Fruit fly (Drosophila melanogaster) Kc167 (cell line): ENCODE data around the gene CG13042.

Experiments used
- Myc ChIP-seq: fragments of >200 bp; optimal IDR thresholded peaks from 2 replicates; lab custom pipeline; 2017; ENCODE audit warnings: missing external identifiers
- Sin3A ChIP-seq: fragments of >200 bp; optimal IDR thresholded peaks from 2 replicates; lab custom pipeline; 2018; ENCODE audit warnings: missing external identifiers
- h ChIP-seq: fragments of >200 bp; optimal IDR thresholded peaks from 3 replicates; lab custom pipeline; 2018; ENCODE audit warnings: missing external identifiers
- insv ChIP-seq: fragments of >200 bp; optimal IDR thresholded peaks from 3 replicates; lab custom pipeline; 2018; ENCODE audit warnings: missing external identifiers
- psq ChIP-seq: fragments of >200 bp; optimal IDR thresholded peaks from 2 replicates; lab custom pipeline; 2017; ENCODE audit warnings: missing external identifiers
- ttk ChIP-seq: sonication (Bioruptor generic); optimal IDR thresholded peaks from 2 replicates; lab custom pipeline; 2017; ENCODE audit warnings: missing external identifiers

The CG13042 gene

dm6 chr3L:16317724-16318123 is 9.4 kb upstream of the CG13042 start, which contains the start of gene Nplp3:
Gene Nplp3 (plus strand): TSS chr3L:16318024.
- no peak for TF ChIP-seq h (lab: Kevin White, UChicago)
- TF ChIP-seq Sin3A (lab: Kevin White, UChicago) = no peak
- TF ChIP-seq insv (lab: Kevin White, UChicago) = no peak
- no peak for TF ChIP-seq ttk (lab: Kevin White, UChicago)
- no peak for TF ChIP-seq psq (lab: Kevin White, UChicago)
- TF ChIP-seq Myc (lab: Kevin White, UChicago) = no peak

dm6 chr3L:16313985-16314384 is 5.7 kb upstream of the CG13042 start, which contains the start of gene CG13062:
Gene CG13062 (plus strand): TSS chr3L:16314285.
- no peak for TF ChIP-seq ttk (lab: Kevin White, UChicago)
- TF ChIP-seq Sin3A (lab: Kevin White, UChicago) = no peak
- no peak for TF ChIP-seq Myc (lab: Kevin White, UChicago)
- no peak for TF ChIP-seq insv (lab: Kevin White, UChicago)
- TF ChIP-seq h (lab: Kevin White, UChicago) = no peak
- TF ChIP-seq psq (lab: Kevin White, UChicago) = no peak

DNA sequence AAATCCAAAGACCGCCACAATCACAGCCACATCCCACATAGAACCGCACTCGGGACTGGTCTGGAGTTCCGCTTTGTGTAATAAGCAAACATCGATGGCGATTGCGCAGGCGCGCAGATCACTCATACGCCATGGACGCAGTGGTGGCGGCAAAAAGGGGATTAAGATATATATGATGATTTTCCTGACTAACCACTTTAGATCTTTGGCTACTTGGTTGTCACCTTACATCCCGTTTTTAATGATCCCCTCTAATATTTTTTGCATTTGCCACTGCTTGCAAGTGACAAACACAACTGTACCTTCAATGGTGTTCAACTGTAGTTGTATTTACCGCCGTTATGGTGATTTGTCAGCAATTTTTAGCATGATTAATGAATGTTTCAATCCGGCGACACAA is 1.7 kb upstream of the CG13042 start:
- no peak for TF ChIP-seq Myc (lab: Kevin White, UChicago)
- TF ChIP-seq ttk (lab: Kevin White, UChicago) = no peak
- TF ChIP-seq h (lab: Kevin White, UChicago) = no peak
- TF ChIP-seq Sin3A (lab: Kevin White, UChicago) = no peak
- TF ChIP-seq psq (lab: Kevin White, UChicago) = no peak
- TF ChIP-seq insv (lab: Kevin White, UChicago) = no peak

dm6 chr3L:16305820-16306650 is 2.2 kb downstream of the CG13042 start, which contains the start of the genes CG13043 and CG13063:
Gene CG13043 (minus strand): TSS chr3L:16305870.
Gene CG13063 (plus strand): TSS chr3L:16306600.
- TF ChIP-seq Myc (lab: Kevin White, UChicago) (no peak), ttk (lab: Kevin White, UChicago) (no peak)

DNA sequence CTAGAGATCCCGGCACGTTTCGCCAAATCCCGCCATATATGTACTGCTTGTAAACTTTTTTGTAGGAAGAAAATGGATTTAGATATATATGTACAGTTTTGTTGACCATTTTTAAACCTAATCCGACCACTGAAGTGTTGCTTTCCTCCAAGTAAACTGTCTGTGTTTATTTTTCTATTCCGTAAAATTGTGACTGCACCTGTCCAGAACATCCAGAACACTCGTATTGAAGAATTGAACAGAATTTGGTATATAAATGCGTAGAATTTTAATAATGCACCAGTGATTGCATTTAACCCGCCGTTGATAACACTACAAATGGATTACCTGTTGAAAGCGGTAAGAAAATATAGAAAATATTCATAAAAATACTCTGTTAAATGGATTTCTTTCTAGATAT is 4.3 kb downstream of the CG13042 start, which contains the start of gene CG43249:
Gene CG43249 (plus strand): TSS at position 301 of the 400 bp plus-strand sequence.
- TF ChIP-seq h (lab: Kevin White, UChicago) = no peak
- no peak for TF ChIP-seq Sin3A (lab: Kevin White, UChicago)
- TF ChIP-seq insv (lab: Kevin White, UChicago) = no peak
- TF ChIP-seq ttk (lab: Kevin White, UChicago) = no peak
- TF ChIP-seq Myc (lab: Kevin White, UChicago) = no peak
- TF ChIP-seq psq (lab: Kevin White, UChicago) = no peak

DNA sequence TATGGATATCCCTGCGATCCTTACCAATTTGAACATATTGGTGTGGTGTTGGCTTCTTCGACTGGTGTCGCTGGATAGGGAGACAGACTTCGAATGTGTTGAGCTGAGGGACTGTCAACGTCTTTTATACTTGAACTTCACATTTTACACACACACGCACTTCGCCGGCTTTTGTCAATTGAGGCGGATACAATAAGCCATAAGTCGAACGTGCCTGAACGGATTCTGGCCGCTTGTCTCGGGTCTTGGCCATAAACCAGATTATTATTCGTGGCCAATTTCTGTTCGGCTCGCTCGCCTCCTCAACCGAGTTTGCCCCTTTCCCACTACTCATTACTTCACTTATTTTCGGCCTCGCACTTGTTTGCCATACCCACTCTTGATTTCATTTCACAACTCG is 5.2 kb downstream of the CG13042 start, which contains the start of gene CG13044:
Gene CG13044 (minus strand): TSS at position 101 of the 400 bp plus-strand sequence.
- TF ChIP-seq psq (lab: Kevin White, UChicago) = no peak
- no peak for TF ChIP-seq Myc (lab: Kevin White, UChicago)
- TF ChIP-seq ttk (lab: Kevin White, UChicago) = no peak
- TF ChIP-seq h (lab: Kevin White, UChicago) = no peak
- no peak for TF ChIP-seq Sin3A (lab: Kevin White, UChicago)

dm6 chr3L:16301153-16301552 is 7.1 kb downstream of the CG13042 start, which contains the start of gene CG4982:
Gene CG4982 (plus strand): TSS chr3L:16301453.
- TF ChIP-seq Sin3A (lab: Kevin White, UChicago) (no peak), Myc (lab: Kevin White, UChicago) (no peak), insv (lab: Kevin White, UChicago) (no peak), h (lab: Kevin White, UChicago) (no peak), ttk (lab: Kevin White, UChicago) (no peak), psq (lab: Kevin White, UChicago) (no peak)

DNA sequence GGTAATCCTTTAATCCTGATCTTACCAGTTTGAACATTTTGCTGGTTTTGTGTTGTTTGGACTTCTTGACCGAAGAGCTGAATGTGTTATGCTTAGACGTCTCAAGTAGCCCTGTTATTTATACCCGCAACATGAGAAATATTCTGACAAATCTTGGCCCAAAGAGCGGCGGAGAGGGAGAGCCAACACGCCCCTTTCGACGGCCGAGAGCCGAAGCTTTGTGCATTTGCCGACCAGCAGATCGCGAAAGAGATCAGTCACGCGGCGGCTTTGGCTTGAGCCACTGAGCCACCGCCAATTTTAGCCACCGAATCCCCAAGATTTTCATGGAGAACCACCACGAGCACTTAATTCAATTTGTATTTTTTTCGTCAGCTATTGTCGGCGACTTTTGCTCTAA is 12.8 kb downstream of the CG13042 start, which contains the start of gene CG4962:
Gene CG4962 (minus strand): TSS at position 101 of the 400 bp plus-strand sequence.
- TF ChIP-seq ttk (lab: Kevin White, UChicago) (no peak), Sin3A (lab: Kevin White, UChicago) (no peak), h (lab: Kevin White, UChicago) (no peak), psq (lab: Kevin White, UChicago) (no peak), insv (lab: Kevin White, UChicago) (no peak), Myc (lab: Kevin White, UChicago) (no peak)

- TF ChIP-seq psq (lab: Kevin White, UChicago) (no peak), Sin3A (lab: Kevin White, UChicago) (no peak), insv (lab: Kevin White, UChicago) (no peak), Myc (lab: Kevin White, UChicago) (no peak), ttk (lab: Kevin White, UChicago) (no peak), h (lab: Kevin White, UChicago) (no peak)
Measured at dm6 chr3L:16291678-16292077, 16.6 kb downstream of the CG13042 start.

dm6 chr3L:16290850-16291249 is 17.4 kb downstream of the CG13042 start, which contains the start of gene CG13045:
Gene CG13045 (minus strand): TSS chr3L:16290950.
- TF ChIP-seq insv (lab: Kevin White, UChicago) = no peak

DNA sequence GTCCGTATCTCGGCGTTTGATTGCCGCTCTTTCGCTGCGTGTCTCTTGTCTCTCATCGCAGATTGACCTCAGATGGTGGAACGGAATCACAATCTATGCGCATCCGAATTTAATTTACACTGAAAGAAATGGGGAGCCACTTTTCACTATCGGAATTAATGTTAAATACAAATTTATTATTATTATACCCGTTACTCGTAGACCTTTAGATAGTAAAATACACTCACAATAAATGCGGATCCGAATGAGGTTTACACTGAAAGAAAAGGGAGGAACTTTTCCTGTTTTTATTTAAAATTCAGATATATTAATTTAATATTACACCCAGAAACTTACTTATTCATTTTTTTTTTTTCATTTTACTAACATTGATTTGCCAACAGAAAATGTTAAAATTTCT is 19.2 kb downstream of the CG13042 start:
- TF ChIP-seq Myc (lab: Kevin White, UChicago) = no peak
- TF ChIP-seq ttk (lab: Kevin White, UChicago) = no peak
- TF ChIP-seq h (lab: Kevin White, UChicago) = no peak
- TF ChIP-seq psq (lab: Kevin White, UChicago) = no peak
- no peak for TF ChIP-seq Sin3A (lab: Kevin White, UChicago)
- TF ChIP-seq insv (lab: Kevin White, UChicago) = no peak
